Fruit fly (Drosophila melanogaster) whole organism, embryonic: ENCODE measurements around the gene CG7556.
A peak's percentile ranks its signal among the peaks of the same experiment; 100 is the strongest.

ENCODE experiments used
- CG1024 ChIP-seq: fragments of 200-800 bp; sonication (Bioruptor generic); IDR thresholded peaks from 2 replicates; pipeline ENCODE4 v1.3.6; 2022; ENCODE audit warnings: missing biosample characterization, missing genetic modification characterization
- CG10366 ChIP-seq: fragments of 200-800 bp; sonication (Bioruptor generic); IDR thresholded peaks from 2 replicates; pipeline ENCODE4 v1.3.6; 2022; ENCODE audit warnings: missing biosample characterization, missing genetic modification characterization
- CG10543 ChIP-seq: fragments of 200-800 bp; sonication (Bioruptor generic); optimal IDR thresholded peaks from 3 replicates; lab custom pipeline; 2017; ENCODE audit warnings: missing biosample characterization, mild to moderate bottlenecking, missing genetic modification characterization, moderate library complexity
- CG10654 ChIP-seq: fragments of 200-800 bp; sonication (Bioruptor generic); optimal IDR thresholded peaks from 2 replicates; lab custom pipeline; 2016; ENCODE audit warnings: missing biosample characterization, missing genetic modification characterization
- CG10959 ChIP-seq: fragments of 200-800 bp; sonication (Bioruptor generic); IDR thresholded peaks from 2 replicates; pipeline ENCODE4 v1.3.6; 2022; ENCODE audit warnings: missing biosample characterization, missing genetic modification characterization
- CG12769 ChIP-seq: fragments of 200-800 bp; sonication (Bioruptor generic); optimal IDR thresholded peaks from 2 replicates; lab custom pipeline; 2019; ENCODE audit warnings: missing biosample characterization, mild to moderate bottlenecking, missing genetic modification characterization, moderate library complexity
- CG12942 ChIP-seq: fragments of 200-800 bp; sonication (Bioruptor generic); optimal IDR thresholded peaks from 3 replicates; lab custom pipeline; 2016; ENCODE audit warnings: missing biosample characterization, missing genetic modification characterization
- CG1603 ChIP-seq: fragments of 200-800 bp; sonication (Bioruptor generic); optimal IDR thresholded peaks from 2 replicates; lab custom pipeline; 2019; ENCODE audit warnings: missing biosample characterization, mild to moderate bottlenecking, missing genetic modification characterization, moderate library complexity
- CG17186 ChIP-seq: fragments of 200-800 bp; sonication (Bioruptor generic); optimal IDR thresholded peaks from 3 replicates; lab custom pipeline; 2017; ENCODE audit warnings: missing biosample characterization, missing genetic modification reagents, missing genetic modification characterization
- CG17568 ChIP-seq: fragments of 200-800 bp; sonication (Bioruptor generic); optimal IDR thresholded peaks from 2 replicates; lab custom pipeline; 2018; ENCODE audit warnings: missing biosample characterization, mild to moderate bottlenecking, missing genetic modification characterization, moderate library complexity
- CG17612 ChIP-seq: fragments of 200-800 bp; sonication (Bioruptor generic); IDR thresholded peaks from 2 replicates; pipeline ENCODE4 v1.3.6; 2022; ENCODE audit warnings: missing biosample characterization, missing genetic modification characterization
- CG2199 ChIP-seq: fragments of 200-800 bp; sonication (Bioruptor generic); IDR thresholded peaks from 3 replicates; pipeline ENCODE4 v1.3.6; 2022; ENCODE audit warnings: missing biosample characterization, missing genetic modification characterization
- CG2875 ChIP-seq: fragments of 200-800 bp; sonication (Bioruptor generic); optimal IDR thresholded peaks from 2 replicates; lab custom pipeline; 2017; ENCODE audit warnings: missing biosample characterization, mild to moderate bottlenecking, missing genetic modification characterization, missing genetic modification reagents
- CG32772 ChIP-seq: fragments of 200-800 bp; sonication (Bioruptor generic); IDR thresholded peaks from 2 replicates; pipeline ENCODE4 v1.3.6; 2022; ENCODE audit warnings: missing biosample characterization, missing genetic modification characterization
- CG43689 ChIP-seq: fragments of 200-800 bp; sonication (Bioruptor generic); IDR thresholded peaks from 2 replicates; pipeline ENCODE4 v1.3.6; 2022; ENCODE audit warnings: missing biosample characterization, missing genetic modification characterization
- CG6689 ChIP-seq: fragments of 200-800 bp; sonication (Bioruptor generic); IDR thresholded peaks from 2 replicates; pipeline ENCODE4 v1.3.6; 2022; ENCODE audit warnings: missing biosample characterization, missing genetic modification characterization
- CG7556 ChIP-seq: fragments of 200-800 bp; sonication (Bioruptor generic); optimal IDR thresholded peaks from 2 replicates; lab custom pipeline; 2017; ENCODE audit warnings: missing biosample characterization, mild to moderate bottlenecking, missing genetic modification characterization
- CG8388 ChIP-seq: fragments of 200-800 bp; sonication (Bioruptor generic); optimal IDR thresholded peaks from 2 replicates; lab custom pipeline; 2019; ENCODE audit warnings: missing biosample characterization, mild to moderate bottlenecking, missing genetic modification characterization, moderate library complexity
- CG9609 ChIP-seq: fragments of 200-800 bp; sonication (Bioruptor generic); optimal IDR thresholded peaks from 3 replicates; lab custom pipeline; 2016; ENCODE audit warnings: missing biosample characterization, missing genetic modification characterization
- CG9932 ChIP-seq: fragments of 200-800 bp; sonication (Bioruptor generic); IDR thresholded peaks from 2 replicates; pipeline ENCODE4 v1.3.6; 2022; ENCODE audit warnings: missing biosample characterization, missing genetic modification characterization
- Dbx ChIP-seq: fragments of 200-800 bp; sonication (Bioruptor generic); IDR thresholded peaks from 3 replicates; pipeline ENCODE4 v1.3.6; 2022; ENCODE audit warnings: missing biosample characterization, missing genetic modification characterization
- Deaf1 ChIP-seq: fragments of 200-800 bp; optimal IDR thresholded peaks from 3 replicates; lab custom pipeline; 2019; ENCODE audit warnings: missing biosample characterization, mild to moderate bottlenecking, missing genetic modification characterization, moderate library complexity
- Dfd ChIP-seq, 2 experiments: fragments of >200 bp; optimal IDR thresholded peaks; 2 replicates each; lab custom pipeline; 2017; ENCODE audit warnings: missing biosample characterization in 2 of 2, missing genetic modification characterization in 2 of 2
- HmgZ ChIP-seq: fragments of 200-800 bp; sonication (Bioruptor generic); optimal IDR thresholded peaks from 2 replicates; lab custom pipeline; 2018; ENCODE audit warnings: missing biosample characterization, mild to moderate bottlenecking, missing genetic modification characterization
- NC2α ChIP-seq: fragments of 200-800 bp; sonication (Bioruptor generic); optimal IDR thresholded peaks from 2 replicates; lab custom pipeline; 2016; ENCODE audit warnings: missing biosample characterization, missing genetic modification characterization
- NC2β ChIP-seq: fragments of 200-800 bp; sonication (Bioruptor generic); optimal IDR thresholded peaks from 2 replicates; lab custom pipeline; 2016; ENCODE audit warnings: missing biosample characterization, missing genetic modification characterization
- NfI ChIP-seq: fragments of 200-800 bp; sonication (Bioruptor generic); optimal IDR thresholded peaks from 3 replicates; lab custom pipeline; 2018; ENCODE audit warnings: missing biosample characterization, mild to moderate bottlenecking, missing genetic modification characterization, moderate library complexity
- Optix ChIP-seq: fragments of 200-800 bp; sonication (Bioruptor generic); IDR thresholded peaks from 3 replicates; pipeline ENCODE4 v1.3.6; 2022; ENCODE audit warnings: missing biosample characterization, missing genetic modification characterization
- PHDP ChIP-seq: fragments of 200-800 bp; sonication (Bioruptor generic); optimal IDR thresholded peaks from 3 replicates; lab custom pipeline; 2018; ENCODE audit warnings: missing biosample characterization, mild to moderate bottlenecking, missing genetic modification characterization, moderate library complexity
- Rx ChIP-seq: fragments of 200-800 bp; sonication (Bioruptor generic); IDR thresholded peaks from 2 replicates; pipeline ENCODE4 v1.3.6; 2022; ENCODE audit warnings: missing biosample characterization, missing genetic modification characterization
- Taf1 ChIP-seq: fragments of 200-800 bp; sonication (Bioruptor generic); IDR thresholded peaks from 2 replicates; pipeline ENCODE4 v1.3.6; 2022; ENCODE audit warnings: missing biosample characterization, missing genetic modification characterization
- ase ChIP-seq: fragments of 200-800 bp; sonication (Bioruptor generic); IDR thresholded peaks from 3 replicates; pipeline ENCODE4 v1.3.6; 2022; ENCODE audit warnings: missing biosample characterization, missing genetic modification characterization
- az2 ChIP-seq: fragments of 200-800 bp; sonication (Bioruptor generic); optimal IDR thresholded peaks from 3 replicates; lab custom pipeline; 2016; ENCODE audit warnings: missing biosample characterization, missing genetic modification characterization
- caup ChIP-seq: fragments of 200-800 bp; sonication (Bioruptor generic); optimal IDR thresholded peaks from 3 replicates; lab custom pipeline; 2017; ENCODE audit warnings: missing biosample characterization, mild to moderate bottlenecking, missing genetic modification characterization, moderate library complexity; ENCODE audit not compliant: severe bottlenecking
- crol ChIP-seq: fragments of 200-800 bp; sonication (Bioruptor generic); IDR thresholded peaks from 2 replicates; pipeline ENCODE4 v1.3.6; 2022; ENCODE audit warnings: missing biosample characterization, missing genetic modification characterization
- crp ChIP-seq, 2 experiments: fragments of 200-800 bp; sonication (Bioruptor generic); optimal IDR thresholded peaks; 2 replicates in 1 of 2; 3 replicates in 1 of 2; lab custom pipeline; 2017; ENCODE audit warnings: missing biosample characterization in 2 of 2, missing genetic modification characterization in 2 of 2, mild to moderate bottlenecking in 1 of 2, moderate library complexity in 1 of 2
- cwo ChIP-seq: fragments of 200-800 bp; sonication (Bioruptor generic); optimal IDR thresholded peaks from 3 replicates; lab custom pipeline; 2017; ENCODE audit warnings: missing biosample characterization, missing genetic modification characterization, mild to moderate bottlenecking, moderate library complexity, missing genetic modification reagents
- dm ChIP-seq: fragments of 200-800 bp; sonication (Bioruptor generic); optimal IDR thresholded peaks from 3 replicates; lab custom pipeline; 2016; ENCODE audit warnings: missing biosample characterization, missing genetic modification characterization
- gem ChIP-seq: fragments of 200-800 bp; sonication (Bioruptor generic); optimal IDR thresholded peaks from 2 replicates; lab custom pipeline; 2019; ENCODE audit warnings: missing biosample characterization, mild to moderate bottlenecking, missing genetic modification characterization, moderate library complexity
- gro ChIP-seq: fragments of 200-800 bp; sonication (Bioruptor generic); optimal IDR thresholded peaks from 2 replicates; lab custom pipeline; 2016; ENCODE audit warnings: missing biosample characterization, missing genetic modification characterization
- gt ChIP-seq: fragments of 200-800 bp; sonication (Bioruptor generic); IDR thresholded peaks from 2 replicates; pipeline ENCODE4 v1.3.6; 2022; ENCODE audit warnings: missing biosample characterization, missing genetic modification characterization
- hth ChIP-seq: fragments of >200 bp; optimal IDR thresholded peaks from 2 replicates; lab custom pipeline; 2017; ENCODE audit warnings: inconsistent platforms
- nerfin-2 ChIP-seq: fragments of 200-800 bp; sonication (Bioruptor generic); IDR thresholded peaks from 2 replicates; pipeline ENCODE4 v1.3.6; 2022; ENCODE audit warnings: missing biosample characterization, missing genetic modification characterization; ENCODE audit not compliant: partially characterized antibody
- pb ChIP-seq: fragments of 200-800 bp; sonication (Bioruptor generic); optimal IDR thresholded peaks from 3 replicates; lab custom pipeline; 2016; ENCODE audit warnings: missing biosample characterization, missing genetic modification characterization
- pfk ChIP-seq: fragments of 200-800 bp; sonication (Bioruptor generic); optimal IDR thresholded peaks from 2 replicates; lab custom pipeline; 2018; ENCODE audit warnings: missing biosample characterization, mild to moderate bottlenecking, missing genetic modification characterization, moderate library complexity
- pita ChIP-seq: fragments of 200-800 bp; sonication (Bioruptor generic); optimal IDR thresholded peaks from 2 replicates; lab custom pipeline; 2017; ENCODE audit warnings: missing biosample characterization, mild to moderate bottlenecking, missing genetic modification characterization
- pum ChIP-seq: fragments of 200-800 bp; sonication (Bioruptor generic); optimal IDR thresholded peaks from 2 replicates; lab custom pipeline; 2016; ENCODE audit warnings: missing biosample characterization, missing genetic modification characterization
- sisA ChIP-seq: fragments of 200-800 bp; sonication (Bioruptor generic); IDR thresholded peaks from 2 replicates; pipeline ENCODE4 v1.3.6; 2022; ENCODE audit warnings: missing biosample characterization, missing genetic modification characterization
- stc ChIP-seq: fragments of 200-800 bp; sonication (Bioruptor generic); IDR thresholded peaks from 2 replicates; pipeline ENCODE4 v1.3.6; 2022; ENCODE audit warnings: missing biosample characterization, missing genetic modification characterization
- tup ChIP-seq: fragments of 200-800 bp; sonication (Bioruptor generic); optimal IDR thresholded peaks from 2 replicates; lab custom pipeline; 2016; ENCODE audit warnings: missing biosample characterization, mild to moderate bottlenecking, missing genetic modification characterization, moderate library complexity
- wek ChIP-seq: fragments of 200-800 bp; sonication (Bioruptor generic); optimal IDR thresholded peaks from 3 replicates; lab custom pipeline; 2018; ENCODE audit warnings: missing biosample characterization, mild to moderate bottlenecking, missing genetic modification characterization, moderate library complexity

The CG7556 gene

dm6 chrX:19187624-19188085 lies 8.0 kb upstream of the CG7556 start, which contains the start of gene Mec2 (continued):
- no peak for TF ChIP-seq nerfin-2 (GFP tag; lab: Robert Waterston, UW)
- peak; percentile 56 for TF ChIP-seq az2 (GFP tag; lab: Kevin White, UChicago)
- TF ChIP-seq CG10366, result peak; percentile 63
- peak; percentile 8 for TF ChIP-seq wek (GFP tag; lab: Kevin White, UChicago)
- TF ChIP-seq pita (GFP tag; lab: Kevin White, UChicago), result no peak
- no peak for TF ChIP-seq Taf1
- TF ChIP-seq CG6689 (GFP tag; lab: Robert Waterston, UW), result 0 out of 2 replicates have a peak, but pooled peaks have one; percentile 23
- no peak for TF ChIP-seq CG17186 (GFP tag; lab: Kevin White, UChicago)
- TF ChIP-seq hth (lab: Kevin White, UChicago), result no peak
- peak; percentile 43 for TF ChIP-seq CG2875 (GFP tag; lab: Kevin White, UChicago)
- TF ChIP-seq HmgZ, result peak; percentile 39
- peak; percentile 46 for TF ChIP-seq CG8388 (GFP tag; lab: Kevin White, UChicago)
- peak; percentile 48 for TF ChIP-seq dm
- no peak for TF ChIP-seq CG17612 (GFP tag; lab: Robert Waterston, UW)
- TF ChIP-seq caup (GFP tag; lab: Kevin White, UChicago), result no peak
- TF ChIP-seq pum (GFP tag; lab: Kevin White, UChicago), result peak; percentile 23
- no peak for TF ChIP-seq gem (tag; lab: Kevin White, UChicago)
- no peak for TF ChIP-seq ase (GFP tag; lab: Robert Waterston, UW)
- TF ChIP-seq Dbx (GFP tag; lab: Robert Waterston, UW), result no peak
- no peak for TF ChIP-seq cwo (GFP tag; lab: Kevin White, UChicago)
- peak; percentile 59 for TF ChIP-seq CG9609 (GFP tag; lab: Kevin White, UChicago)
- TF ChIP-seq sisA, result peak; percentile 49
- TF ChIP-seq NC2β (GFP tag; lab: Kevin White, UChicago), result peak; percentile 5
- no peak for TF ChIP-seq CG43689 (GFP tag; lab: Robert Waterston, UW)
- no peak for TF ChIP-seq CG32772 (GFP tag; lab: Robert Waterston, UW)
- TF ChIP-seq CG17568 (GFP tag; lab: Kevin White, UChicago), result no peak
- peak; percentile 68 for TF ChIP-seq NfI
- no peak for TF ChIP-seq NC2α (GFP tag; lab: Kevin White, UChicago)
- TF ChIP-seq Optix, result peak; percentile 63; the same call in 2 of the 3 replicates
- TF ChIP-seq CG10654 (GFP tag; lab: Kevin White, UChicago), result peak; percentile 13
- TF ChIP-seq crol (GFP tag; lab: Robert Waterston, UW), result no peak
- no peak for TF ChIP-seq gt
- TF ChIP-seq PHDP (tag; lab: Kevin White, UChicago), result peak; percentile 50
- no peak for TF ChIP-seq CG12769 (tag; lab: Kevin White, UChicago)
- TF ChIP-seq Dfd (GFP tag; optimal IDR thresholded peaks at IDR 0.05; lab: Kevin White, UChicago), result no peak
- peak; percentile 38 for TF ChIP-seq CG10543 (GFP tag; lab: Kevin White, UChicago)
- TF ChIP-seq gro (GFP tag; lab: Kevin White, UChicago), result no peak
- TF ChIP-seq CG7556 (GFP tag; lab: Kevin White, UChicago), result peak; percentile 55
- TF ChIP-seq pfk (GFP tag; lab: Kevin White, UChicago), result no peak
- TF ChIP-seq CG10959 (GFP tag; lab: Robert Waterston, UW), result no peak
- TF ChIP-seq crp (GFP tag; optimal IDR thresholded peaks at IDR 0.05; lab: Kevin White, UChicago), result no peak
- TF ChIP-seq CG9932 (GFP tag; lab: Robert Waterston, UW), result peak; percentile 34
- peak; percentile 58 for TF ChIP-seq CG12942 (GFP tag; lab: Kevin White, UChicago)
- no peak for TF ChIP-seq tup (GFP tag; lab: Kevin White, UChicago)
- no peak for TF ChIP-seq CG2199 (GFP tag; lab: Robert Waterston, UW)
- 0 out of 2 replicates have a peak, but pooled peaks have one; percentile 19 for TF ChIP-seq stc
- TF ChIP-seq Deaf1 (tag; lab: Kevin White, UChicago), result peak; percentile 56
- peak; percentile 74 for TF ChIP-seq CG1603 (tag; lab: Kevin White, UChicago)
- 0 out of 2 replicates have a peak, but pooled peaks have one; percentile 25 for TF ChIP-seq CG1024 (GFP tag; lab: Robert Waterston, UW)
- peak; percentile 43; the same call in 1 of the 2 replicates for TF ChIP-seq Rx
- TF ChIP-seq pb (GFP tag; lab: Kevin White, UChicago), result peak; percentile 52
